Fruit fly (Drosophila melanogaster) whole organism, embryonic: ENCODE results near the gene lilli.

ENCODE experiments used
- ATbp ChIP-seq: fragments of 200-800 bp; sonication (Bioruptor generic); optimal IDR thresholded peaks from 2 replicates; lab custom pipeline; 2017; ENCODE audit warnings: missing biosample characterization, mild to moderate bottlenecking, missing genetic modification characterization, missing genetic modification reagents
- B-H1 ChIP-seq: fragments of 200-800 bp; sonication (Bioruptor generic); IDR thresholded peaks from 3 replicates; pipeline ENCODE4 v1.3.6; 2022; ENCODE audit warnings: missing biosample characterization, missing genetic modification characterization
- Blimp-1 ChIP-seq: fragments of 200-800 bp; sonication (Bioruptor generic); optimal IDR thresholded peaks from 3 replicates; lab custom pipeline; 2018; ENCODE audit warnings: missing biosample characterization, missing genetic modification characterization, mild to moderate bottlenecking, moderate library complexity, missing genetic modification reagents
- CG10267 ChIP-seq: fragments of 200-800 bp; sonication (Bioruptor generic); optimal IDR thresholded peaks from 2 replicates; lab custom pipeline; 2018; ENCODE audit warnings: missing biosample characterization, mild to moderate bottlenecking, missing genetic modification characterization, moderate library complexity
- CG10543 ChIP-seq: fragments of 200-800 bp; sonication (Bioruptor generic); optimal IDR thresholded peaks from 3 replicates; lab custom pipeline; 2017; ENCODE audit warnings: missing biosample characterization, mild to moderate bottlenecking, missing genetic modification characterization, moderate library complexity
- CG11247 ChIP-seq: fragments of 200-800 bp; sonication (Bioruptor generic); IDR thresholded peaks from 2 replicates; pipeline ENCODE4 v1.3.6; 2022; ENCODE audit warnings: missing biosample characterization, missing genetic modification characterization
- CG11504 ChIP-seq: fragments of 200-800 bp; sonication (Bioruptor generic); optimal IDR thresholded peaks from 3 replicates; lab custom pipeline; 2019; ENCODE audit warnings: missing biosample characterization, mild to moderate bottlenecking, missing genetic modification characterization, moderate library complexity
- CG12769 ChIP-seq: fragments of 200-800 bp; sonication (Bioruptor generic); optimal IDR thresholded peaks from 2 replicates; lab custom pipeline; 2019; ENCODE audit warnings: missing biosample characterization, mild to moderate bottlenecking, missing genetic modification characterization, moderate library complexity
- CG13123 ChIP-seq: fragments of 200-800 bp; sonication (Bioruptor generic); optimal IDR thresholded peaks from 2 replicates; lab custom pipeline; 2016; ENCODE audit warnings: missing biosample characterization, missing genetic modification characterization
- CG13894 ChIP-seq: fragments of 200-800 bp; sonication (Bioruptor generic); optimal IDR thresholded peaks from 3 replicates; lab custom pipeline; 2018; ENCODE audit warnings: missing biosample characterization, mild to moderate bottlenecking, missing genetic modification characterization, moderate library complexity
- CG14860 ChIP-seq: fragments of 200-800 bp; sonication (Bioruptor generic); IDR thresholded peaks from 3 replicates; pipeline ENCODE4 v1.3.6; 2022; ENCODE audit warnings: missing biosample characterization, missing genetic modification characterization; ENCODE audit not compliant: partially characterized antibody
- CG15011 ChIP-seq: fragments of 200-800 bp; sonication (Bioruptor generic); optimal IDR thresholded peaks from 3 replicates; lab custom pipeline; 2018; ENCODE audit warnings: missing biosample characterization, mild to moderate bottlenecking, missing genetic modification characterization
- CG15479 ChIP-seq: fragments of 200-800 bp; sonication (Bioruptor generic); optimal IDR thresholded peaks from 3 replicates; lab custom pipeline; 2019; ENCODE audit warnings: missing biosample characterization, mild to moderate bottlenecking, missing genetic modification characterization, moderate library complexity
- CG17802 ChIP-seq: fragments of 200-800 bp; sonication (Bioruptor generic); optimal IDR thresholded peaks from 2 replicates; lab custom pipeline; 2018; ENCODE audit warnings: missing biosample characterization, mild to moderate bottlenecking, missing genetic modification characterization, moderate library complexity
- CG2199 ChIP-seq: fragments of 200-800 bp; sonication (Bioruptor generic); IDR thresholded peaks from 3 replicates; pipeline ENCODE4 v1.3.6; 2022; ENCODE audit warnings: missing biosample characterization, missing genetic modification characterization
- CG30020 ChIP-seq: fragments of 200-800 bp; optimal IDR thresholded peaks from 2 replicates; lab custom pipeline; 2019; ENCODE audit warnings: missing biosample characterization, mild to moderate bottlenecking, missing genetic modification characterization, moderate library complexity
- CG31365 ChIP-seq: fragments of 200-800 bp; sonication (Bioruptor generic); optimal IDR thresholded peaks from 2 replicates; lab custom pipeline; 2018; ENCODE audit warnings: missing biosample characterization, mild to moderate bottlenecking, missing genetic modification characterization
- CG4328 ChIP-seq: fragments of 200-800 bp; sonication (Bioruptor generic); optimal IDR thresholded peaks from 3 replicates; lab custom pipeline; 2017; ENCODE audit warnings: missing biosample characterization, missing genetic modification reagents, missing genetic modification characterization
- CG4360 ChIP-seq: fragments of 200-800 bp; sonication (Bioruptor generic); IDR thresholded peaks from 2 replicates; pipeline ENCODE4 v1.3.6; 2022; ENCODE audit warnings: missing biosample characterization, missing genetic modification characterization
- CG6175 ChIP-seq: fragments of 200-800 bp; sonication (Bioruptor generic); IDR thresholded peaks from 3 replicates; pipeline ENCODE4 v1.3.6; 2022; ENCODE audit warnings: missing biosample characterization, missing genetic modification characterization
- CG6654 ChIP-seq: fragments of 200-800 bp; sonication (Bioruptor generic); optimal IDR thresholded peaks from 2 replicates; lab custom pipeline; 2017; ENCODE audit warnings: missing biosample characterization, mild to moderate bottlenecking, missing genetic modification characterization
- CG7357 ChIP-seq: fragments of 200-800 bp; sonication (Bioruptor generic); IDR thresholded peaks from 3 replicates; pipeline ENCODE4 v1.3.6; 2022; ENCODE audit warnings: missing biosample characterization, missing genetic modification characterization
- CG8281 ChIP-seq: fragments of 200-800 bp; sonication (Bioruptor generic); optimal IDR thresholded peaks from 2 replicates; lab custom pipeline; 2018; ENCODE audit warnings: missing biosample characterization, mild to moderate bottlenecking, missing genetic modification characterization, moderate library complexity
- CTCF ChIP-seq: fragments of 200-800 bp; sonication (Bioruptor generic); optimal IDR thresholded peaks from 2 replicates; lab custom pipeline; 2017; ENCODE audit warnings: missing biosample characterization, mild to moderate bottlenecking, missing genetic modification characterization, moderate library complexity
- CkIIα-i1 ChIP-seq: fragments of 200-800 bp; sonication (Bioruptor generic); IDR thresholded peaks from 2 replicates; pipeline ENCODE4 v1.3.6; 2022; ENCODE audit warnings: missing biosample characterization, missing genetic modification characterization
- Deaf1 ChIP-seq: fragments of 200-800 bp; optimal IDR thresholded peaks from 3 replicates; lab custom pipeline; 2019; ENCODE audit warnings: missing biosample characterization, mild to moderate bottlenecking, missing genetic modification characterization, moderate library complexity
- E2f2 ChIP-seq: fragments of 200-800 bp; sonication (Bioruptor generic); IDR thresholded peaks from 2 replicates; pipeline ENCODE4 v1.3.6; 2022; ENCODE audit warnings: missing biosample characterization, missing genetic modification characterization
- HmgD ChIP-seq: fragments of 200-800 bp; sonication (Bioruptor generic); optimal IDR thresholded peaks from 3 replicates; lab custom pipeline; 2016; ENCODE audit warnings: missing biosample characterization, missing genetic modification characterization
- MESR4 ChIP-seq: fragments of 200-800 bp; sonication (Bioruptor generic); optimal IDR thresholded peaks from 2 replicates; lab custom pipeline; 2018; ENCODE audit warnings: missing biosample characterization, mild to moderate bottlenecking, missing genetic modification characterization, moderate library complexity
- NC2α ChIP-seq: fragments of 200-800 bp; sonication (Bioruptor generic); optimal IDR thresholded peaks from 2 replicates; lab custom pipeline; 2016; ENCODE audit warnings: missing biosample characterization, missing genetic modification characterization
- abd-A ChIP-seq: fragments of 200-800 bp; sonication (Bioruptor generic); optimal IDR thresholded peaks from 3 replicates; lab custom pipeline; 2019; ENCODE audit warnings: missing biosample characterization, mild to moderate bottlenecking, missing genetic modification characterization, moderate library complexity
- al ChIP-seq: fragments of 200-800 bp; sonication (Bioruptor generic); IDR thresholded peaks from 2 replicates; pipeline ENCODE4 v1.3.6; 2022; ENCODE audit warnings: missing biosample characterization, missing genetic modification characterization
- chinmo ChIP-seq: fragments of 200-800 bp; sonication (Bioruptor generic); IDR thresholded peaks from 4 replicates; pipeline ENCODE4 v1.3.6; 2022; ENCODE audit warnings: missing biosample characterization, missing genetic modification characterization; ENCODE audit not compliant: partially characterized antibody
- eyg ChIP-seq: fragments of 200-800 bp; sonication (Bioruptor generic); optimal IDR thresholded peaks from 3 replicates; lab custom pipeline; 2016; ENCODE audit warnings: missing biosample characterization, missing genetic modification characterization
- gem ChIP-seq: fragments of 200-800 bp; sonication (Bioruptor generic); optimal IDR thresholded peaks from 2 replicates; lab custom pipeline; 2019; ENCODE audit warnings: missing biosample characterization, mild to moderate bottlenecking, missing genetic modification characterization, moderate library complexity
- gfzf ChIP-seq: fragments of 200-800 bp; sonication (Bioruptor generic); optimal IDR thresholded peaks from 2 replicates; lab custom pipeline; 2016; ENCODE audit warnings: missing biosample characterization, mild to moderate bottlenecking, missing genetic modification characterization, moderate library complexity
- grn ChIP-seq: fragments of 200-800 bp; sonication (Bioruptor generic); optimal IDR thresholded peaks from 3 replicates; lab custom pipeline; 2017; ENCODE audit warnings: missing biosample characterization, missing genetic modification characterization
- kni ChIP-seq: fragments of 200-800 bp; sonication (Bioruptor generic); optimal IDR thresholded peaks from 3 replicates; lab custom pipeline; 2017; ENCODE audit warnings: mild to moderate bottlenecking, missing biosample characterization, missing genetic modification reagents, missing genetic modification characterization
- onecut ChIP-seq: fragments of 200-800 bp; sonication (Bioruptor generic); IDR thresholded peaks from 2 replicates; pipeline ENCODE4 v1.3.6; 2022; ENCODE audit warnings: missing biosample characterization, missing genetic modification characterization
- pfk ChIP-seq: fragments of 200-800 bp; sonication (Bioruptor generic); optimal IDR thresholded peaks from 2 replicates; lab custom pipeline; 2018; ENCODE audit warnings: missing biosample characterization, mild to moderate bottlenecking, missing genetic modification characterization, moderate library complexity
- prd ChIP-seq, 3 experiments: fragments of >200 bp in 2 of 3; fragments of 200-800 bp in 1 of 3; sonication (Bioruptor generic) in 1 of 3; optimal IDR thresholded peaks in 2 of 3; IDR thresholded peaks in 1 of 3; 2 replicates in 2 of 3; 3 replicates in 1 of 3; pipeline versions ENCODE4 v1.3.6 to Lab custom; 2017 to 2022; ENCODE audit warnings: missing biosample characterization in 1 of 3, missing genetic modification characterization in 1 of 3
- row ChIP-seq: fragments of 200-800 bp; sonication (Bioruptor generic); IDR thresholded peaks from 3 replicates; pipeline ENCODE4 v1.3.6; 2022; ENCODE audit warnings: missing biosample characterization, missing genetic modification characterization
- run ChIP-seq: fragments of 200-800 bp; sonication (Bioruptor generic); optimal IDR thresholded peaks from 3 replicates; lab custom pipeline; 2018; ENCODE audit warnings: missing biosample characterization, mild to moderate bottlenecking, missing genetic modification characterization
- salm ChIP-seq: fragments of 200-800 bp; sonication (Bioruptor generic); optimal IDR thresholded peaks from 2 replicates; lab custom pipeline; 2018; ENCODE audit warnings: missing biosample characterization, mild to moderate bottlenecking, missing genetic modification characterization
- sens ChIP-seq: fragments of 200-800 bp; sonication (Bioruptor generic); peaks from one replicate; lab custom pipeline; 2016; ENCODE audit warnings: missing biosample characterization, missing genetic modification characterization
- slbo ChIP-seq: fragments of 200-800 bp; sonication (Bioruptor generic); IDR thresholded peaks from 2 replicates; pipeline ENCODE4 v1.3.6; 2022; ENCODE audit warnings: missing biosample characterization, missing genetic modification characterization
- sqz ChIP-seq: fragments of 200-800 bp; sonication (Bioruptor generic); optimal IDR thresholded peaks from 3 replicates; lab custom pipeline; 2018; ENCODE audit warnings: missing biosample characterization, mild to moderate bottlenecking, missing genetic modification characterization
- twi ChIP-seq: fragments of 200-800 bp; optimal IDR thresholded peaks from 2 replicates; lab custom pipeline; 2019; ENCODE audit warnings: missing biosample characterization, mild to moderate bottlenecking, missing genetic modification characterization, moderate library complexity
- unpg ChIP-seq: fragments of 200-800 bp; sonication (Bioruptor generic); optimal IDR thresholded peaks from 3 replicates; lab custom pipeline; 2018; ENCODE audit warnings: missing biosample characterization, mild to moderate bottlenecking, missing genetic modification characterization, moderate library complexity
- vvl ChIP-seq: fragments of 200-800 bp; sonication (Bioruptor generic); IDR thresholded peaks from 2 replicates; pipeline ENCODE4 v1.3.6; 2022; ENCODE audit warnings: missing biosample characterization, missing genetic modification characterization

The lilli gene

DNA sequence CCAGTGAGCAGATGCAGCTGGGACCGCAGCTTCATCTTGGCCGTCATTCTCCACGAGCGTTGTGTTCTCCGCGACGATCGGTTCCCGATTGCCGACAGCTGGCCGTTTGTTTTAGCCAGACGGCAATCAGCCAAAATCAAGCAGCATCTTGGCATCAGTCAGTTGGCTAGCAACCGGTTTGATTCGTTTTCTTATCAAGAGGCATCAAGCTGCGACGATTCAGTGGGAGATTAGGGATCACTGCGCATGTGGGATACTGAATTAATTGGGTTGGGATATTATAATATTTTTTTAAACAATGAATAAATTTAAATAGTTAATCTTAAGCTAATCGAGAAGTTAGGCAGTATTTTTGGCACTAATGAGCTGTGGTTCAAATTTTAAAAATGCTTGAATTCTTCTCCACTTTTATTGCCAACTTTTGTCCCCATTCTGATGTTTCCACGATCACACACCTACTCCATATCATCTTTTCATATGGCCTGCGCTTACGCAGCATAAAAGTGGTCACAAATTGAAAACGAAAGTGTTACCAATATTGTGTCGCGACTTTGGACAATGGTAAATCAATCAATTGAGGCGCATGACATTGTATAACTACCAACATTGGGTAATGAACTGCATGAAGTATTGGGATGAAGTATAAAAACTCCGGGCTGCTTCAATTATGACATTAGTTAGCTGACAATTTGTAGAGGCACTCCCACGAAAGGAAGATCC, 47.8 kb upstream of the lilli start, which contains the start of the genes CG3119 and Cpr23B:
CG3119 (minus strand) TSS at position 92 of the 720 bp plus-strand sequence.
Cpr23B (plus strand) TSS at position 670 of the 720 bp plus-strand sequence.
- TF ChIP-seq CG17802 (tag; lab: Kevin White, UChicago) = no peak
- TF ChIP-seq CG30020 = no peak
- TF ChIP-seq vvl (GFP tag; lab: Robert Waterston, UW) = peak; percentile 29; the same call in 1 of the 2 replicates
- TF ChIP-seq eyg = no peak
- TF ChIP-seq sens (GFP tag; lab: Kevin White, UChicago) = no peak
- TF ChIP-seq chinmo (GFP tag; lab: Robert Waterston, UW) = peak; percentile 51; the same call in 1 of the 4 replicates
- peak; percentile 79 for TF ChIP-seq CG12769 (tag; lab: Kevin White, UChicago)
- peak; percentile 12 for TF ChIP-seq CG13894 (tag; lab: Kevin White, UChicago)
- TF ChIP-seq pfk = no peak
- peak; percentile 85 for TF ChIP-seq grn (GFP tag; lab: Kevin White, UChicago)
- no peak for TF ChIP-seq unpg
- TF ChIP-seq CG10267 (tag; lab: Kevin White, UChicago) = no peak
- TF ChIP-seq ATbp (GFP tag; lab: Kevin White, UChicago) = no peak
- peak; percentile 40 for TF ChIP-seq abd-A
- no peak for TF ChIP-seq prd (optimal IDR thresholded peaks at IDR 0.05; lab: Kevin White, UChicago)
- no peak for TF ChIP-seq prd (GFP tag; IDR thresholded peaks at IDR 0.05; lab: Robert Waterston, UW)
- TF ChIP-seq CG13123 (GFP tag; lab: Kevin White, UChicago) = no peak
- peak; percentile 44 for TF ChIP-seq Deaf1 (tag; lab: Kevin White, UChicago)
- TF ChIP-seq onecut (GFP tag; lab: Robert Waterston, UW) = no peak
- TF ChIP-seq gem (tag; lab: Kevin White, UChicago) = no peak
- TF ChIP-seq HmgD (GFP tag; lab: Kevin White, UChicago) = no peak
- no peak for TF ChIP-seq salm (tag; lab: Kevin White, UChicago)
- TF ChIP-seq CG7357 (GFP tag; lab: Robert Waterston, UW) = no peak
- TF ChIP-seq E2f2 (GFP tag; lab: Robert Waterston, UW) = no peak
- TF ChIP-seq CG6175 (GFP tag; lab: Robert Waterston, UW) = no peak
- TF ChIP-seq CG2199 (GFP tag; lab: Robert Waterston, UW) = no peak
- TF ChIP-seq al (GFP tag; lab: Robert Waterston, UW) = no peak
- no peak for TF ChIP-seq twi (tag; lab: Kevin White, UChicago)
- no peak for TF ChIP-seq CG4328 (GFP tag; lab: Kevin White, UChicago)
- TF ChIP-seq CG31365 (tag; lab: Kevin White, UChicago) = no peak
- TF ChIP-seq Blimp-1 (GFP tag; lab: Kevin White, UChicago) = peak; percentile 56
- no peak for TF ChIP-seq CkIIα-i1
- no peak for TF ChIP-seq NC2α (GFP tag; lab: Kevin White, UChicago)
- TF ChIP-seq CG15011 (GFP tag; lab: Kevin White, UChicago) = no peak

dm6 chr2L:2839850-2840249, 45.9 kb upstream of the lilli start, which contains the start of gene CG2975:
Gene CG2975 (plus strand): TSS chr2L:2840124.
- TF ChIP-seq CG14860 = no peak
- no peak for TF ChIP-seq CG6654
- TF ChIP-seq slbo (GFP tag; lab: Robert Waterston, UW) = no peak
- peak; percentile 33 for TF ChIP-seq kni (GFP tag; lab: Kevin White, UChicago)
- TF ChIP-seq CG11504 (tag; lab: Kevin White, UChicago) = peak; percentile 94
- TF ChIP-seq CTCF (GFP tag; lab: Kevin White, UChicago) = no peak
- TF ChIP-seq sqz = peak; percentile 17
- TF ChIP-seq CG11247 = no peak
- peak; percentile 56 for TF ChIP-seq CG10543 (GFP tag; lab: Kevin White, UChicago)
- no peak for TF ChIP-seq MESR4 (GFP tag; lab: Kevin White, UChicago)
- TF ChIP-seq CG15479 (GFP tag; lab: Kevin White, UChicago) = no peak
- no peak for TF ChIP-seq CG4360 (GFP tag; lab: Robert Waterston, UW)
- 0 out of 3 replicates have a peak, but pooled peaks have one; percentile 24 for TF ChIP-seq row (GFP tag; lab: Robert Waterston, UW)
- no peak for TF ChIP-seq run (tag; lab: Kevin White, UChicago)
- no peak for TF ChIP-seq CG8281 (tag; lab: Kevin White, UChicago)
- peak; percentile 31 for TF ChIP-seq gfzf (GFP tag; lab: Kevin White, UChicago)
- no peak for TF ChIP-seq B-H1
